Worm (Caenorhabditis elegans) whole organism, L4 larva: ENCODE data around the gene F58E2.5.
A peak's percentile ranks its signal among the peaks of the same experiment; 100 is the strongest.

Experiments used
- T20F7.1 ChIP-seq: fragments of 200-800 bp; sonication (Bioruptor generic); optimal IDR thresholded peaks from 2 replicates; lab custom pipeline; 2018; ENCODE audit warnings: mild to moderate bottlenecking, missing genetic modification characterization, missing compliant biosample characterization
- Y105C5A.15 ChIP-seq: fragments of 200-800 bp; sonication (Bioruptor generic); IDR thresholded peaks from 2 replicates; pipeline ENCODE4 v1.3.6; 2022; ENCODE audit warnings: missing genetic modification characterization, missing compliant biosample characterization
- Y5F2A.4 ChIP-seq: fragments of 200-800 bp; sonication (Bioruptor generic); optimal IDR thresholded peaks from 2 replicates; lab custom pipeline; 2018; ENCODE audit warnings: mild to moderate bottlenecking, missing genetic modification characterization, missing compliant biosample characterization
- ZK337.2 ChIP-seq: fragments of 200-800 bp; sonication (Bioruptor generic); IDR thresholded peaks from 2 replicates; pipeline ENCODE4 v1.3.6; 2022; ENCODE audit warnings: missing genetic modification reagents, missing genetic modification characterization, missing compliant biosample characterization
- ZK546.5 ChIP-seq, 2 experiments: sonication (generic microtip); optimal IDR thresholded peaks; 2 replicates each; lab custom pipeline; 2017; ENCODE audit warnings: missing biosample characterization in 2 of 2, missing genetic modification characterization in 2 of 2
- aha-1 ChIP-seq: fragments of 150-350 bp; peaks from one replicate; lab custom pipeline; 2014; ENCODE audit warnings: missing biosample characterization, missing genetic modification characterization
- arid-1 ChIP-seq: fragments of 200-800 bp; sonication (Bioruptor generic); conservative IDR thresholded peaks from 2 replicates; pipeline ENCODE4 v1.3.6; 2022; ENCODE audit warnings: missing genetic modification reagents, missing genetic modification characterization, missing compliant biosample characterization
- ceh-20 ChIP-seq: fragments of 200-800 bp; sonication (Bioruptor generic); IDR thresholded peaks from 2 replicates; pipeline ENCODE4 v1.3.6; 2022; ENCODE audit warnings: missing genetic modification reagents, missing genetic modification characterization, missing compliant biosample characterization
- ceh-32 ChIP-seq: sonication (generic microtip); optimal IDR thresholded peaks from 2 replicates; lab custom pipeline; 2016; ENCODE audit warnings: mild to moderate bottlenecking, missing genetic modification characterization, missing compliant biosample characterization; ENCODE audit not compliant: poor library complexity
- dmd-8 ChIP-seq: fragments of 200-800 bp; sonication (Bioruptor generic); IDR thresholded peaks from 2 replicates; pipeline ENCODE4 v1.3.6; 2022; ENCODE audit warnings: missing genetic modification characterization, missing compliant biosample characterization
- dmd-9 ChIP-seq: fragments of 200-800 bp; sonication (Bioruptor generic); IDR thresholded peaks from 2 replicates; pipeline ENCODE4 v1.3.6; 2022; ENCODE audit warnings: missing genetic modification reagents, missing genetic modification characterization, missing compliant biosample characterization
- egl-43 ChIP-seq: fragments of 200-800 bp; sonication (Bioruptor generic); IDR thresholded peaks from 2 replicates; pipeline ENCODE4 v1.3.6; 2022; ENCODE audit warnings: missing genetic modification reagents, missing genetic modification characterization, missing compliant biosample characterization
- fos-1 ChIP-seq: fragments of 150-350 bp; optimal IDR thresholded peaks from 2 replicates; lab custom pipeline; 2014; ENCODE audit warnings: missing biosample characterization, missing genetic modification characterization
- hmg-1.1 ChIP-seq: fragments of 200-800 bp; sonication (Bioruptor generic); IDR thresholded peaks from 2 replicates; pipeline ENCODE4 v1.3.6; 2022; ENCODE audit warnings: missing genetic modification reagents, missing genetic modification characterization, missing compliant biosample characterization
- lin-15B ChIP-seq: fragments of 150-350 bp; sonication (generic microtip); optimal IDR thresholded peaks from 3 replicates; lab custom pipeline; 2014; ENCODE audit warnings: missing biosample characterization, missing genetic modification characterization
- lin-29 ChIP-seq: fragments of 200-800 bp; sonication (Bioruptor generic); IDR thresholded peaks from 2 replicates; pipeline ENCODE4 v1.3.6; 2022; ENCODE audit warnings: missing genetic modification reagents, missing genetic modification characterization, missing compliant biosample characterization
- madf-9 ChIP-seq: fragments of 200-800 bp; sonication (Bioruptor generic); conservative IDR thresholded peaks from 2 replicates; pipeline ENCODE4 v1.3.6; 2022; ENCODE audit warnings: missing genetic modification reagents, missing genetic modification characterization, missing compliant biosample characterization
- mdl-1 ChIP-seq, 2 experiments: fragments of 150-350 bp in 1 of 2; sonication (generic microtip) in 1 of 2; optimal IDR thresholded peaks; 2 replicates each; lab custom pipeline; 2014 to 2017; ENCODE audit warnings: missing biosample characterization in 2 of 2, missing genetic modification characterization in 2 of 2
- mdt-29 ChIP-seq: fragments of 200-800 bp; sonication (Bioruptor generic); IDR thresholded peaks from 2 replicates; pipeline ENCODE4 v1.3.6; 2022; ENCODE audit warnings: missing genetic modification reagents, missing genetic modification characterization, missing compliant biosample characterization
- mes-2 ChIP-seq: sonication (generic microtip); optimal IDR thresholded peaks from 2 replicates; lab custom pipeline; 2016; ENCODE audit warnings: missing genotype, mild to moderate bottlenecking, missing genetic modification characterization, missing compliant biosample characterization; ENCODE audit not compliant: poor library complexity, severe bottlenecking
- mxl-3 ChIP-seq: fragments of 200-800 bp; sonication (Bioruptor generic); optimal IDR thresholded peaks from 2 replicates; lab custom pipeline; 2018; ENCODE audit warnings: mild to moderate bottlenecking, missing genetic modification characterization, missing compliant biosample characterization
- nhr-11 ChIP-seq: fragments of 150-350 bp; optimal IDR thresholded peaks from 2 replicates; lab custom pipeline; 2014; ENCODE audit warnings: missing biosample characterization, missing genetic modification characterization
- nhr-25 ChIP-seq: sonication (generic microtip); optimal IDR thresholded peaks from 2 replicates; lab custom pipeline; 2017; ENCODE audit warnings: missing genetic modification characterization, mild to moderate bottlenecking, missing compliant biosample characterization, antibody characterized with exemption, moderate library complexity, borderline replicate concordance; ENCODE audit not compliant: insufficient read depth
- nhr-77 ChIP-seq: fragments of 150-350 bp; optimal IDR thresholded peaks from 2 replicates; lab custom pipeline; 2014; ENCODE audit warnings: missing biosample characterization, missing genetic modification characterization
- skn-1 ChIP-seq: fragments of 150-350 bp; optimal IDR thresholded peaks from 2 replicates; lab custom pipeline; 2014; ENCODE audit warnings: missing biosample characterization, missing genetic modification characterization
- snpc-1.2 ChIP-seq: fragments of 200-800 bp; sonication (Bioruptor generic); IDR thresholded peaks from 2 replicates; pipeline ENCODE4 v1.3.6; 2022; ENCODE audit warnings: missing genetic modification reagents, missing genetic modification characterization, missing compliant biosample characterization
- spr-1 ChIP-seq: sonication (generic microtip); optimal IDR thresholded peaks from 2 replicates; lab custom pipeline; 2016; ENCODE audit warnings: mild to moderate bottlenecking, missing genetic modification characterization, missing compliant biosample characterization
- spr-3 ChIP-seq: fragments of 200-800 bp; sonication (Bioruptor generic); optimal IDR thresholded peaks from 2 replicates; lab custom pipeline; 2018; ENCODE audit warnings: mild to moderate bottlenecking, missing genetic modification characterization, missing compliant biosample characterization
- tra-1 ChIP-seq: fragments of 200-800 bp; sonication (Bioruptor generic); IDR thresholded peaks from 2 replicates; pipeline ENCODE4 v1.3.6; 2022; ENCODE audit warnings: missing genetic modification reagents, missing genetic modification characterization, missing compliant biosample characterization
- unc-130 ChIP-seq: sonication (generic microtip); optimal IDR thresholded peaks from 2 replicates; lab custom pipeline; 2016; ENCODE audit warnings: missing genetic modification reagents, missing genetic modification characterization, missing compliant biosample characterization
- unc-62 ChIP-seq, 3 experiments: fragments of 150-350 bp in 1 of 3; sonication (generic microtip); optimal IDR thresholded peaks in 2 of 3; peaks in 1 of 3; 1 replicate in 1 of 3; 2 replicates in 2 of 3; lab custom pipeline; 2014 to 2017; ENCODE audit warnings: missing biosample characterization in 3 of 3, missing genetic modification characterization in 3 of 3, missing genetic modification reagents in 3 of 3, missing genotype in 1 of 3
- vab-7 ChIP-seq: fragments of 200-800 bp; sonication (Bioruptor generic); IDR thresholded peaks from 2 replicates; pipeline ENCODE4 v1.3.6; 2022; ENCODE audit warnings: missing genetic modification reagents, missing genetic modification characterization, missing compliant biosample characterization
- zip-2 ChIP-seq: fragments of 150-350 bp; optimal IDR thresholded peaks from 2 replicates; lab custom pipeline; 2014; ENCODE audit warnings: missing biosample characterization, missing genetic modification characterization
- ztf-11 ChIP-seq: fragments of 150-350 bp; optimal IDR thresholded peaks from 2 replicates; lab custom pipeline; 2014; ENCODE audit warnings: missing biosample characterization, missing genetic modification characterization

F58E2.5 gene

ce11 chrIV:3447350-3447749, 2.6 kb downstream of the F58E2.5 start:
- TF ChIP-seq unc-62 (GFP tag; optimal IDR thresholded peaks at IDR 0.05 in 1 of 2; lab: Kevin White, UChicago) (peak in 1 of 2 experiments; percentile 95), unc-62 (tag; optimal IDR thresholded peaks at IDR 0.05; lab: Kevin White, UChicago) (no peak), spr-1 (tag; lab: Kevin White, UChicago) (no peak), T20F7.1 (GFP tag; lab: Kevin White, UChicago) (no peak), mes-2 (tag; lab: Kevin White, UChicago) (no peak), aha-1 (tag; lab: Kevin White, UChicago) (peak; percentile 18), ztf-11 (no peak), unc-130 (GFP tag; lab: Kevin White, UChicago) (no peak), nhr-11 (tag; lab: Kevin White, UChicago) (no peak), nhr-25 (tag; lab: Kevin White, UChicago) (no peak), spr-3 (GFP tag; lab: Kevin White, UChicago) (no peak), lin-29 (GFP tag; lab: Robert Waterston, UW) (no peak), ceh-32 (tag; lab: Kevin White, UChicago) (no peak), fos-1 (tag; lab: Kevin White, UChicago) (no peak), dmd-8 (no peak)

- no peak for TF ChIP-seq tra-1 (GFP tag; lab: Robert Waterston, UW)
- no peak for TF ChIP-seq Y5F2A.4
- no peak for TF ChIP-seq ZK337.2 (GFP tag; lab: Robert Waterston, UW)
- TF ChIP-seq vab-7 (GFP tag; lab: Robert Waterston, UW): no peak
- no peak for TF ChIP-seq ceh-20 (GFP tag; lab: Robert Waterston, UW)
- no peak for TF ChIP-seq egl-43 (GFP tag; lab: Robert Waterston, UW)
- TF ChIP-seq madf-9 (GFP tag; lab: Robert Waterston, UW): no peak
- no peak for TF ChIP-seq dmd-9 (GFP tag; lab: Robert Waterston, UW)
- TF ChIP-seq mdt-29 (GFP tag; lab: Robert Waterston, UW): no peak
- TF ChIP-seq zip-2: no peak
- TF ChIP-seq mdl-1 (tag; optimal IDR thresholded peaks at IDR 0.05; lab: Kevin White, UChicago): no peak
- peak; percentile 57 for TF ChIP-seq aha-1 (tag; lab: Kevin White, UChicago)
- TF ChIP-seq unc-62 (GFP tag; optimal IDR thresholded peaks at IDR 0.05 in 1 of 2; lab: Kevin White, UChicago): peak in 1 of 2 experiments; percentile 88
- TF ChIP-seq unc-62 (tag; optimal IDR thresholded peaks at IDR 0.05; lab: Kevin White, UChicago): no peak
Measured at ce11 chrIV:3452516-3452915, 7.8 kb downstream of the F58E2.5 start.

ce11 chrIV:3453346-3453745, 8.6 kb downstream of the F58E2.5 start, which contains the start of gene srz-23:
Gene srz-23 (plus strand): TSS chrIV:3453608.
- TF ChIP-seq skn-1 (tag; lab: Kevin White, UChicago) (no peak), Y105C5A.15 (GFP tag; lab: Robert Waterston, UW) (no peak), ZK546.5 (tag; optimal IDR thresholded peaks at IDR 0.05; lab: Kevin White, UChicago) (no peak), mxl-3 (no peak), nhr-25 (tag; lab: Kevin White, UChicago) (no peak), arid-1 (GFP tag; lab: Robert Waterston, UW) (no peak), snpc-1.2 (no peak)
- TF ChIP-seq, all 104 proteins: peak for 0

ce11 chrIV:3463254-3463653, 18.5 kb downstream of the F58E2.5 start, which contains the start of gene F58E2.4:
Gene F58E2.4 (plus strand): TSS chrIV:3463387.
- TF ChIP-seq madf-9 (GFP tag; lab: Robert Waterston, UW) (no peak), dmd-9 (GFP tag; lab: Robert Waterston, UW) (no peak), lin-15B (tag; lab: Kevin White, UChicago) (no peak), nhr-77 (tag; lab: Kevin White, UChicago) (no peak), hmg-1.1 (GFP tag; lab: Robert Waterston, UW) (no peak), aha-1 (tag; lab: Kevin White, UChicago) (peak; percentile 19), dmd-8 (no peak)
- TF ChIP-seq, all 104 proteins: peak for 1
